Worm (Caenorhabditis elegans): ENCODE measurements around the gene unc-16.

- TF ChIP-seq flh-1 (GFP tag; optimal IDR thresholded peaks at IDR 0.05) (no peak), lin-13 (tag; optimal IDR thresholded peaks at IDR 0.05) (no peak), ceh-43 (GFP tag; optimal IDR thresholded peaks at IDR 0.05) (no peak), snpc-4 (tag; optimal IDR thresholded peaks at IDR 0.05) (no peak), sem-2 (GFP tag; optimal IDR thresholded peaks at IDR 0.05) (no peak), nhr-28 (tag; optimal IDR thresholded peaks at IDR 0.05) (no peak), elt-1 (tag; optimal IDR thresholded peaks at IDR 0.05; ENCODE audit: borderline replicate concordance, insufficient read depth) (no peak), nhr-76 (tag; optimal IDR thresholded peaks at IDR 0.05) (no peak)
These were observed 51.0 kb downstream of the unc-16 start, which contains the start of gene C48B4.12 for ce11 chrIII:9597044-9597443.

Data from whole organism, mixed stage, embryonic.